Worm (Caenorhabditis elegans): ENCODE measurements around the gene pals-17.
"Not testable (repeated sequence)": the region's sequence is repeated elsewhere in the genome, so short reads cannot be mapped to it uniquely, and the experiment has no call there.

- not testable (repeated sequence) for TF ChIP-seq dve-1 (tag; optimal IDR thresholded peaks at IDR 0.05; ENCODE audit: insufficient read depth); nhr-237 (tag; optimal IDR thresholded peaks at IDR 0.05); lin-39 (tag; optimal IDR thresholded peaks at IDR 0.05); pha-4 (GFP tag; IDR thresholded peaks at IDR 0.05); pha-4 (tag; optimal IDR thresholded peaks at IDR 0.05); lin-29 (GFP tag; IDR thresholded peaks at IDR 0.05); unc-62 (GFP tag; optimal IDR thresholded peaks at IDR 0.05 in 1 of 2); unc-62 (tag; optimal IDR thresholded peaks at IDR 0.05); lsy-2 (tag; optimal IDR thresholded peaks at IDR 0.05); Y105C5A.15 (GFP tag; IDR thresholded peaks at IDR 0.05); unc-39 (tag; optimal IDR thresholded peaks at IDR 0.05); ama-1 (optimal IDR thresholded peaks at IDR 0.05); nhr-28 (tag; optimal IDR thresholded peaks at IDR 0.05)
Observed at ce11 chrIII:1357973-1358372, 33.7 kb downstream of the pals-17 start, which contains the start of gene Y82E9BR.8.
